Worm (Caenorhabditis elegans) whole organism, L4 larva: ENCODE data around the gene nhr-156.

ENCODE experiments used
- ZK546.5 ChIP-seq, 2 experiments: sonication (generic microtip); optimal IDR thresholded peaks; 2 replicates each; lab custom pipeline; 2017; ENCODE audit warnings: missing biosample characterization in 2 of 2, missing genetic modification characterization in 2 of 2
- aha-1 ChIP-seq: fragments of 150-350 bp; peaks from one replicate; lab custom pipeline; 2014; ENCODE audit warnings: missing biosample characterization, missing genetic modification characterization
- ama-1 ChIP-seq: fragments of 150-350 bp; optimal IDR thresholded peaks from 2 replicates; lab custom pipeline; 2014; ENCODE audit warnings: inconsistent platforms, mixed read lengths
- ceh-20 ChIP-seq: fragments of 200-800 bp; sonication (Bioruptor generic); IDR thresholded peaks from 2 replicates; pipeline ENCODE4 v1.3.6; 2022; ENCODE audit warnings: missing genetic modification reagents, missing genetic modification characterization, missing compliant biosample characterization
- jun-1 ChIP-seq: fragments of 150-350 bp; optimal IDR thresholded peaks from 2 replicates; lab custom pipeline; 2014; ENCODE audit warnings: missing biosample characterization, missing genetic modification reagents, missing genetic modification characterization
- lsy-2 ChIP-seq, 2 experiments: fragments of 150-350 bp in 1 of 2; sonication (generic microtip) in 1 of 2; optimal IDR thresholded peaks; 2 replicates each; lab custom pipeline; 2014 to 2017; ENCODE audit warnings: missing biosample characterization in 2 of 2, missing genetic modification characterization in 2 of 2
- madf-9 ChIP-seq: fragments of 200-800 bp; sonication (Bioruptor generic); conservative IDR thresholded peaks from 2 replicates; pipeline ENCODE4 v1.3.6; 2022; ENCODE audit warnings: missing genetic modification reagents, missing genetic modification characterization, missing compliant biosample characterization
- mdl-1 ChIP-seq, 2 experiments: fragments of 150-350 bp in 1 of 2; sonication (generic microtip) in 1 of 2; optimal IDR thresholded peaks; 2 replicates each; lab custom pipeline; 2014 to 2017; ENCODE audit warnings: missing biosample characterization in 2 of 2, missing genetic modification characterization in 2 of 2
- mes-2 ChIP-seq: sonication (generic microtip); optimal IDR thresholded peaks from 2 replicates; lab custom pipeline; 2016; ENCODE audit warnings: missing genotype, mild to moderate bottlenecking, missing genetic modification characterization, missing compliant biosample characterization; ENCODE audit not compliant: poor library complexity, severe bottlenecking
- nhr-48 ChIP-seq: sonication (generic microtip); optimal IDR thresholded peaks from 2 replicates; lab custom pipeline; 2016; ENCODE audit warnings: mild to moderate bottlenecking, missing genetic modification characterization, missing compliant biosample characterization
- nhr-77 ChIP-seq: fragments of 150-350 bp; optimal IDR thresholded peaks from 2 replicates; lab custom pipeline; 2014; ENCODE audit warnings: missing biosample characterization, missing genetic modification characterization
- php-3 ChIP-seq: fragments of 200-800 bp; sonication (Bioruptor generic); IDR thresholded peaks from 2 replicates; pipeline ENCODE4 v1.3.6; 2022; ENCODE audit warnings: missing genetic modification reagents, missing genetic modification characterization, missing compliant biosample characterization
- unc-39 ChIP-seq: sonication (generic microtip); optimal IDR thresholded peaks from 2 replicates; lab custom pipeline; 2017; ENCODE audit warnings: missing biosample characterization, missing genetic modification characterization
- unc-62 ChIP-seq, 3 experiments: fragments of 150-350 bp in 1 of 3; sonication (generic microtip); optimal IDR thresholded peaks in 2 of 3; peaks in 1 of 3; 1 replicate in 1 of 3; 2 replicates in 2 of 3; lab custom pipeline; 2014 to 2017; ENCODE audit warnings: missing biosample characterization in 3 of 3, missing genetic modification characterization in 3 of 3, missing genetic modification reagents in 3 of 3, missing genotype in 1 of 3

- no peak for TF ChIP-seq madf-9 (GFP tag; lab: Robert Waterston, UW)
- TF ChIP-seq unc-39 (tag; lab: Kevin White, UChicago): no peak
- no peak for TF ChIP-seq ZK546.5 (tag; optimal IDR thresholded peaks at IDR 0.05; lab: Kevin White, UChicago)
- no peak for TF ChIP-seq lsy-2 (tag; optimal IDR thresholded peaks at IDR 0.05; lab: Kevin White, UChicago)
- no peak for TF ChIP-seq nhr-77 (tag; lab: Kevin White, UChicago)
- no peak for TF ChIP-seq nhr-48 (tag; lab: Kevin White, UChicago)
- no peak for TF ChIP-seq mdl-1 (tag; optimal IDR thresholded peaks at IDR 0.05; lab: Kevin White, UChicago)
- TF ChIP-seq mes-2 (tag; lab: Kevin White, UChicago): no peak
- no peak for TF ChIP-seq php-3
- TF ChIP-seq ama-1 (lab: Kevin White, UChicago): no peak
- no peak for TF ChIP-seq jun-1
- no peak for TF ChIP-seq ceh-20
- peak in 1 of 2 experiments; percentile 25 for TF ChIP-seq unc-62 (GFP tag; optimal IDR thresholded peaks at IDR 0.05 in 1 of 2; lab: Kevin White, UChicago)
- no peak for TF ChIP-seq unc-62 (tag; optimal IDR thresholded peaks at IDR 0.05; lab: Kevin White, UChicago)
- no peak for TF ChIP-seq aha-1 (tag; lab: Kevin White, UChicago)
Measured at ce11 chrV:3862851-3863250, 43.1 kb upstream of the nhr-156 start, which contains the start of gene nhr-187.
